Worm (Caenorhabditis elegans) whole organism, L4/young adult: Measurements from ENCODE around the gene meg-4.

Experiments
- W03F9.2 ChIP-seq: fragments of 150-350 bp; optimal IDR thresholded peaks from 2 replicates; lab custom pipeline; 2014; ENCODE audit warnings: missing biosample characterization, missing genetic modification characterization
- dao-5 ChIP-seq: sonication (generic microtip); optimal IDR thresholded peaks from 2 replicates; lab custom pipeline; 2016; ENCODE audit warnings: missing genotype, missing genetic modification characterization, moderate library complexity, missing compliant biosample characterization
- him-1 ChIP-seq: sonication (generic microtip); optimal IDR thresholded peaks from 2 replicates; lab custom pipeline; 2016; ENCODE audit warnings: missing genotype, missing genetic modification reagents, missing genetic modification characterization, missing compliant biosample characterization

ce11 chrX:1674056-1674455, 8.7 kb upstream of the meg-4 start, which contains the start of gene tbx-31:
- TF ChIP-seq him-1 (tag; lab: Kevin White, UChicago) = no peak
- TF ChIP-seq W03F9.2 (tag; lab: Kevin White, UChicago) = no peak
- TF ChIP-seq dao-5 = no peak
